Worm (Caenorhabditis elegans): Measurements from ENCODE around the gene rmd-3.

rmd-3 gene

DNA sequence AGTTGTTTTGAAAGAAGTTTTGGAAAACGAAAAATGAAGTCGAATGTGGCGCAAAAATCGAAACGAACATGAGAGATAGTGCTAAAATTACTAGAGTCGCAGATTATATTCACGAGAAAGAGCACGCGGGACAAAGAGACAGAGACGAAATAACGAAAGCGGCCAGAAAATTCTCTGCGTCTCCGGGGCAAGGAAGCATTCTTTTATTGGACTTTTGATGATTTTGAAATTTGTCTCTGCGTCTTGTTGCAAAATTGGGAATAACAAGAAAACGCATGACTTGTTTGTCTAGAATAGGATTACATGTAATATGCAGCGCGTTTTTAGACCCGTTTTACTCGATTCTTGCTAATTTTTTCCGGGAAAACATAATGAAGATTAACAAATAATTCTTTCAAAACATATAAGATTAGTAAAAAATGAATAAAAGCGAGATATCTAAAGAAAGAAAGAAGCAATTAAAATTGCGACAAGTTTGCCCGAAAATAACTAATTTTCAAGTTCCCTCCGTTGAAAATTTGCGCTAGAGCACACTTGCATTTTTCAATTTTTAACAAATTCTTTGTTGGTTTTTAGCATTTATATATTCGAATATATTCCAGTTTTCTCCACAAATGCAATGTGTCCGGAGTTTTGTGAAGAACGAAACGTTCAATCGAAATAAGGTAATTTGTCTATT, 8.6 kb upstream of the rmd-3 start, which contains the start of the genes B0491.6 and pigm-1 (continued):
- peak; percentile 66 for TF ChIP-seq nfya-1 (tag; optimal IDR thresholded peaks at IDR 0.05; ENCODE audit: insufficient read depth)
- TF ChIP-seq pqm-1 (tag; optimal IDR thresholded peaks at IDR 0.05), result peak; percentile 15
- peak; percentile 25 for TF ChIP-seq lin-15B (tag; optimal IDR thresholded peaks at IDR 0.05)
- TF ChIP-seq mml-1 (tag; optimal IDR thresholded peaks at IDR 0.05), result no peak
- TF ChIP-seq nhr-77 (tag; optimal IDR thresholded peaks at IDR 0.05), result no peak
- TF ChIP-seq unc-39 (tag; optimal IDR thresholded peaks at IDR 0.05), result no peak
- no peak for TF ChIP-seq ztf-4 (tag; optimal IDR thresholded peaks at IDR 0.05)
- no peak for TF ChIP-seq nhr-76 (tag; optimal IDR thresholded peaks at IDR 0.05)
- no peak for TF ChIP-seq sea-2 (GFP tag; optimal IDR thresholded peaks at IDR 0.05)
- peak; percentile 11 for TF ChIP-seq mdl-1 (tag; optimal IDR thresholded peaks at IDR 0.05)
- no peak for TF ChIP-seq tbx-2 (tag; optimal IDR thresholded peaks at IDR 0.05)
- no peak for TF ChIP-seq egl-27 (tag; optimal IDR thresholded peaks at IDR 0.05)
- no peak for TF ChIP-seq eor-1 (tag; optimal IDR thresholded peaks at IDR 0.05)
- no peak for TF ChIP-seq ceh-9 (tag; optimal IDR thresholded peaks at IDR 0.05)
- peak; percentile 25 for TF ChIP-seq nhr-11 (tag; optimal IDR thresholded peaks at IDR 0.05)
- TF ChIP-seq jun-1 (tag; optimal IDR thresholded peaks at IDR 0.05), result peak; percentile 33

DNA sequence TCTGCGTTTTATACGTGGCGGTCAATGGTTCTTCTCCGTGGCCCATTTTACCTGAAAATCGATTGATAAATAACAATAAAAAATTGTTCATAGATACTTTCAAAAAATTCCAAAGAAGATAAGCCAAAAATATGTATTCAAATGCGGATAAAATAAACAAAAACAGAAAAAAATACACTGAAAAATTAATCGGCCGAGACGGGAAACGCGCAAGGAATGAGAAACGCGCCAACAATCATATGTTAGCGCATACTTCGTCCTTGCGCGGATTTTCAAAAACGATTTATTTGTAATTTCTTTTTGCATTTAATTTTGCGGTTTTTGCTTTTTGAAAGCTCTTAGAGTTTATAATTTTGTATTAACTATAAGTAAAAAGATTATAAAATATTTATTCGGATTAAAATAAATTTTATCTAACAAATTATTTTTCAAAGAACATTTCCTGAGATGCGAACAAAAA, 6.2 kb upstream of the rmd-3 start, which contains the start of gene nduf-11:
Gene nduf-11 (minus strand): TSS at position 51 of the 460 bp plus-strand sequence.
- no peak for TF ChIP-seq ztf-11 (tag; optimal IDR thresholded peaks at IDR 0.05)
- TF ChIP-seq sea-2 (GFP tag; optimal IDR thresholded peaks at IDR 0.05), result no peak
- peak; percentile 26 for TF ChIP-seq fkh-10 (GFP tag; optimal IDR thresholded peaks at IDR 0.05)
- TF ChIP-seq ZK546.5 (tag; optimal IDR thresholded peaks at IDR 0.05), result no peak
- TF ChIP-seq aly-2 (tag; optimal IDR thresholded peaks at IDR 0.05), result no peak
- TF ChIP-seq nhr-237 (tag; optimal IDR thresholded peaks at IDR 0.05), result no peak
- TF ChIP-seq egl-5 (tag; optimal IDR thresholded peaks at IDR 0.05), result peak; percentile 36
- peak; percentile 84 for TF ChIP-seq ama-1 (optimal IDR thresholded peaks at IDR 0.05)
- TF ChIP-seq skn-1 (tag; optimal IDR thresholded peaks at IDR 0.05), result peak; percentile 84
- peak; percentile 37 for TF ChIP-seq jun-1 (tag; optimal IDR thresholded peaks at IDR 0.05)
- no peak for TF ChIP-seq mdl-1 (tag; optimal IDR thresholded peaks at IDR 0.05)
- peak; percentile 70 for TF ChIP-seq hmg-11 (tag; optimal IDR thresholded peaks at IDR 0.05)
- no peak for TF ChIP-seq ztf-4 (tag; optimal IDR thresholded peaks at IDR 0.05)
- TF ChIP-seq lin-15B (tag; optimal IDR thresholded peaks at IDR 0.05), result peak; percentile 89
- peak; percentile 69 for TF ChIP-seq tbx-2 (tag; optimal IDR thresholded peaks at IDR 0.05)
- TF ChIP-seq fkh-2 (tag; optimal IDR thresholded peaks at IDR 0.05), result no peak
- peak; percentile 50 for TF ChIP-seq pqm-1 (tag; optimal IDR thresholded peaks at IDR 0.05)
- TF ChIP-seq daf-12 (tag; optimal IDR thresholded peaks at IDR 0.05), result no peak
- TF ChIP-seq nhr-77 (tag; optimal IDR thresholded peaks at IDR 0.05), result peak; percentile 75
- peak; percentile 82 for TF ChIP-seq R02D3.7 (tag; optimal IDR thresholded peaks at IDR 0.05)
- TF ChIP-seq nhr-11 (tag; optimal IDR thresholded peaks at IDR 0.05), result no peak
- no peak for TF ChIP-seq ceh-9 (tag; optimal IDR thresholded peaks at IDR 0.05)
- no peak for TF ChIP-seq elt-1 (tag; optimal IDR thresholded peaks at IDR 0.05)
- TF ChIP-seq elt-3 (tag; optimal IDR thresholded peaks at IDR 0.05), result peak in 1 of 3 experiments; percentile 14
- no peak for TF ChIP-seq nhr-12 (tag; optimal IDR thresholded peaks at IDR 0.05)
- peak; percentile 93 for TF ChIP-seq nhr-23 (tag; optimal IDR thresholded peaks at IDR 0.05)
- no peak for TF ChIP-seq nhr-67 (tag; optimal IDR thresholded peaks at IDR 0.05)
- peak; percentile 71 for TF ChIP-seq lsy-12 (tag; optimal IDR thresholded peaks at IDR 0.05)
- TF ChIP-seq ceh-82 (tag; optimal IDR thresholded peaks at IDR 0.05), result peak; percentile 80
- no peak for TF ChIP-seq nhr-28 (tag; optimal IDR thresholded peaks at IDR 0.05)
- TF ChIP-seq nhr-25 (tag; optimal IDR thresholded peaks at IDR 0.05), result peak; percentile 74
- TF ChIP-seq unc-39 (tag; optimal IDR thresholded peaks at IDR 0.05), result no peak
- peak; percentile 67 for TF ChIP-seq ceh-28 (tag; optimal IDR thresholded peaks at IDR 0.05)
- TF ChIP-seq mml-1 (tag; optimal IDR thresholded peaks at IDR 0.05), result no peak
- peak; percentile 89 for TF ChIP-seq nfya-1 (tag; optimal IDR thresholded peaks at IDR 0.05; ENCODE audit: insufficient read depth)
- TF ChIP-seq nhr-43 (tag; optimal IDR thresholded peaks at IDR 0.05; ENCODE audit: poor library complexity, severe bottlenecking), result peak; percentile 84
- peak; percentile 17 for TF ChIP-seq zag-1 (tag; optimal IDR thresholded peaks at IDR 0.05)
- TF ChIP-seq unc-62 (GFP tag; optimal IDR thresholded peaks at IDR 0.05), result peak; percentile 32
- no peak for TF ChIP-seq ceh-16 (tag; optimal IDR thresholded peaks at IDR 0.05)
- peak; percentile 55 for TF ChIP-seq elt-2 (tag; optimal IDR thresholded peaks at IDR 0.05)
- TF ChIP-seq fos-1 (tag; optimal IDR thresholded peaks at IDR 0.05), result no peak
- no peak for TF ChIP-seq eor-1 (tag; optimal IDR thresholded peaks at IDR 0.05)
- TF ChIP-seq snpc-4 (tag; optimal IDR thresholded peaks at IDR 0.05), result peak; percentile 86
- TF ChIP-seq lin-39 (tag; optimal IDR thresholded peaks at IDR 0.05), result peak; percentile 61
- no peak for TF ChIP-seq egl-27 (tag; optimal IDR thresholded peaks at IDR 0.05)
- no peak for TF ChIP-seq nhr-76 (tag; optimal IDR thresholded peaks at IDR 0.05)
- peak; percentile 93 for TF ChIP-seq pha-4 (tag; optimal IDR thresholded peaks at IDR 0.05)

Measured in whole organism, L3 larva.